Worm (Caenorhabditis elegans) whole organism, L4/young adult: ENCODE data around the gene srg-59.

Experiments used
- W03F9.2 ChIP-seq: fragments of 150-350 bp; optimal IDR thresholded peaks from 2 replicates; lab custom pipeline; 2014; ENCODE audit warnings: missing biosample characterization, missing genetic modification characterization
- him-1 ChIP-seq: sonication (generic microtip); optimal IDR thresholded peaks from 2 replicates; lab custom pipeline; 2016; ENCODE audit warnings: missing genotype, missing genetic modification reagents, missing genetic modification characterization, missing compliant biosample characterization

DNA sequence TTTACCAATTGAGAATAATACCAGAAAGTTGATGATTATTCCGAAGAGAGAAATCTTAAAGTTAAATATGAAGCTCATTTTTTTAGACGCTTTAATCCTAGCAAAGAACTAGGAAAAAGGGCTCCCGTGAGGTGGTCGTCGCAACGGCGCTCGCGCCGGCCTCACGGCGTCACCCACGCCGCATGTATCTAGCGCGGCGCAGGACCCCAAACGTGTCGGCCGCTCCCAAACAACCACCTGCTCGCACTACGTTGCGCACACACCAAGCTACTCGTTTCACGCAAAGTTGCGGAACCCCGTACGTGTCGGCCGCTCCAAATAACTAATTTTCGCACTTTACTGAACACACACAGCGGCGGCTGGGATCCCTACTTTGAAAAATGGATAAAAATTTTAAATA is 21.3 kb upstream of the srg-59 start:
- no peak for TF ChIP-seq W03F9.2
- TF ChIP-seq him-1 = no peak
